Worm (Caenorhabditis elegans): ENCODE data around the gene tpa-1.

tpa-1 gene

ce11 chrIV:143807-144371 is 52.1 kb downstream of the tpa-1 start (continued):
- TF ChIP-seq lin-1 (GFP tag; IDR thresholded peaks at IDR 0.05), result peak; percentile 68; the same call in 1 of the 2 replicates
- no peak for TF ChIP-seq aly-2 (tag; optimal IDR thresholded peaks at IDR 0.05)
- peak; percentile 8 for TF ChIP-seq nhr-28 (tag; optimal IDR thresholded peaks at IDR 0.05)
- TF ChIP-seq ZK337.2 (GFP tag; IDR thresholded peaks at IDR 0.05), result peak; percentile 81; the same call in 1 of the 2 replicates
- TF ChIP-seq Y5F2A.4 (GFP tag; optimal IDR thresholded peaks at IDR 0.05), result peak; percentile 22
- 0 out of 2 replicates have a peak, but pooled peaks have one; percentile 21 for TF ChIP-seq zip-11 (GFP tag; IDR thresholded peaks at IDR 0.05)
- TF ChIP-seq F37D6.2 (tag; optimal IDR thresholded peaks at IDR 0.05), result peak; percentile 34
- no peak for TF ChIP-seq nhr-42 (GFP tag; IDR thresholded peaks at IDR 0.05)
- no peak for TF ChIP-seq tag-97 (GFP tag; IDR thresholded peaks at IDR 0.05)
- TF ChIP-seq ceh-62 (tag; optimal IDR thresholded peaks at IDR 0.05), result no peak
- peak; percentile 71 for TF ChIP-seq dmd-6 (GFP tag; IDR thresholded peaks at IDR 0.05)

ce11 chrIV:147819-148218 is 56.0 kb downstream of the tpa-1 start, which contains the start of gene col-99:
Gene col-99 (minus strand): TSS chrIV:147919.
- TF ChIP-seq unc-62 (GFP tag; optimal IDR thresholded peaks at IDR 0.05 in 1 of 2) (peak in 1 of 2 experiments; percentile 43), unc-62 (tag; optimal IDR thresholded peaks at IDR 0.05) (no peak), lim-7 (GFP tag; IDR thresholded peaks at IDR 0.05) (no peak), aha-1 (tag) (peak; percentile 44)

ce11 chrIV:148756-149155 is 57.0 kb downstream of the tpa-1 start:
- TF ChIP-seq Y48G9A.11 (GFP tag; IDR thresholded peaks at IDR 0.05), result no peak
- no peak for TF ChIP-seq ceh-62 (tag; optimal IDR thresholded peaks at IDR 0.05)
- peak; percentile 82 for TF ChIP-seq aha-1 (tag)
- TF ChIP-seq lin-15B (tag; optimal IDR thresholded peaks at IDR 0.05), result no peak
- peak in 1 of 2 experiments; percentile 91 for TF ChIP-seq unc-62 (GFP tag; optimal IDR thresholded peaks at IDR 0.05 in 1 of 2)
- TF ChIP-seq unc-62 (tag; optimal IDR thresholded peaks at IDR 0.05), result no peak

- no peak for TF ChIP-seq unc-39 (tag; optimal IDR thresholded peaks at IDR 0.05)
- TF ChIP-seq spr-1 (tag; optimal IDR thresholded peaks at IDR 0.05), result no peak
- TF ChIP-seq egl-27 (tag; optimal IDR thresholded peaks at IDR 0.05), result no peak
- TF ChIP-seq dve-1 (tag; optimal IDR thresholded peaks at IDR 0.05; ENCODE audit: insufficient read depth), result no peak
- no peak for TF ChIP-seq vab-7 (GFP tag; IDR thresholded peaks at IDR 0.05)
- no peak for TF ChIP-seq skn-1 (tag; optimal IDR thresholded peaks at IDR 0.05)
- TF ChIP-seq daf-19 (GFP tag; conservative IDR thresholded peaks at IDR 0.05), result no peak
These were observed 58.0 kb downstream of the tpa-1 start for ce11 chrIV:149794-150193.

- TF ChIP-seq T26A8.4 (GFP tag; IDR thresholded peaks at IDR 0.05), result no peak
- no peak for TF ChIP-seq egl-27 (tag; optimal IDR thresholded peaks at IDR 0.05)
- TF ChIP-seq lin-1 (GFP tag; IDR thresholded peaks at IDR 0.05), result no peak
- TF ChIP-seq tra-1 (GFP tag; IDR thresholded peaks at IDR 0.05), result no peak
- TF ChIP-seq F26F4.8 (GFP tag; conservative IDR thresholded peaks at IDR 0.05), result no peak
- no peak for TF ChIP-seq ztf-11 (tag; optimal IDR thresholded peaks at IDR 0.05)
- TF ChIP-seq cey-2 (tag; optimal IDR thresholded peaks at IDR 0.05; ENCODE audit: borderline replicate concordance, insufficient read depth), result no peak
- no peak for TF ChIP-seq R02D3.7 (tag; optimal IDR thresholded peaks at IDR 0.05)
- no peak for TF ChIP-seq mes-2 (tag; optimal IDR thresholded peaks at IDR 0.05; ENCODE audit: poor library complexity, severe bottlenecking)
- no peak for TF ChIP-seq Y48G9A.11 (GFP tag; IDR thresholded peaks at IDR 0.05)
- no peak for TF ChIP-seq lin-39 (tag; optimal IDR thresholded peaks at IDR 0.05)
- TF ChIP-seq zag-1 (tag; optimal IDR thresholded peaks at IDR 0.05), result no peak
- TF ChIP-seq ces-1 (GFP tag; optimal IDR thresholded peaks at IDR 0.05), result no peak
- no peak for TF ChIP-seq Y5F2A.4 (GFP tag; optimal IDR thresholded peaks at IDR 0.05)
- TF ChIP-seq set-16 (GFP tag; IDR thresholded peaks at IDR 0.05), result no peak
- no peak for TF ChIP-seq pha-4 (GFP tag; IDR thresholded peaks at IDR 0.05)
- TF ChIP-seq pha-4 (tag; optimal IDR thresholded peaks at IDR 0.05), result no peak
These were observed 66.0 kb downstream of the tpa-1 start, which contains the start of gene gegf-1 for ce11 chrIV:157809-158208. Gene gegf-1 (minus strand): TSS chrIV:157909.

All from whole organism, L4 larva.